Worm (Caenorhabditis elegans) whole organism, early embryonic: ENCODE data around the gene C05B5.2.
A peak's percentile ranks its signal among the peaks of the same experiment; 100 is the strongest.

ENCODE experiments used
- B0310.2 ChIP-seq: sonication (generic microtip); optimal IDR thresholded peaks from 2 replicates; lab custom pipeline; 2016; ENCODE audit warnings: mild to moderate bottlenecking, missing genetic modification characterization, missing compliant biosample characterization
- F13C5.2 ChIP-seq: sonication (generic microtip); optimal IDR thresholded peaks from 2 replicates; lab custom pipeline; 2017; ENCODE audit warnings: mild to moderate bottlenecking, missing genetic modification characterization, inconsistent platforms, missing compliant biosample characterization
- aly-1 ChIP-seq: sonication (generic microtip); optimal IDR thresholded peaks from 2 replicates; lab custom pipeline; 2016; ENCODE audit warnings: missing genetic modification characterization, missing compliant biosample characterization
- ama-1 ChIP-seq: fragments of 150-350 bp; optimal IDR thresholded peaks from 2 replicates; lab custom pipeline; 2014
- ceh-13 ChIP-seq: fragments of 200-800 bp; sonication (Bioruptor generic); optimal IDR thresholded peaks from 2 replicates; lab custom pipeline; 2018; ENCODE audit warnings: mild to moderate bottlenecking, missing genetic modification characterization, missing compliant biosample characterization
- ceh-36 ChIP-seq: sonication (generic microtip); optimal IDR thresholded peaks from 2 replicates; lab custom pipeline; 2016; ENCODE audit warnings: missing genetic modification characterization, inconsistent platforms, missing compliant biosample characterization
- ets-7 ChIP-seq: sonication (generic microtip); optimal IDR thresholded peaks from 2 replicates; lab custom pipeline; 2016; ENCODE audit warnings: missing genotype, missing genetic modification characterization, missing compliant biosample characterization
- flt-1 ChIP-seq: fragments of 200-800 bp; sonication (Bioruptor generic); IDR thresholded peaks from 2 replicates; pipeline ENCODE4 v1.3.6; 2022; ENCODE audit warnings: missing genetic modification characterization, missing compliant biosample characterization
- hmbx-1 ChIP-seq: sonication (generic microtip); optimal IDR thresholded peaks from 2 replicates; lab custom pipeline; 2016; ENCODE audit warnings: mild to moderate bottlenecking, missing genetic modification characterization, missing compliant biosample characterization
- hmg-4 ChIP-seq: fragments of 200-800 bp; sonication (Bioruptor generic); optimal IDR thresholded peaks from 2 replicates; lab custom pipeline; 2018; ENCODE audit warnings: mild to moderate bottlenecking, missing genetic modification characterization, missing compliant biosample characterization
- hnd-1 ChIP-seq: sonication (generic microtip); optimal IDR thresholded peaks from 2 replicates; lab custom pipeline; 2016; ENCODE audit warnings: missing genetic modification characterization, missing compliant biosample characterization
- pes-1 ChIP-seq: fragments of 200-800 bp; sonication (Bioruptor generic); IDR thresholded peaks from 2 replicates; pipeline ENCODE4 v1.3.6; 2022; ENCODE audit warnings: missing genetic modification reagents, missing genetic modification characterization, missing compliant biosample characterization
- scrt-1 ChIP-seq: fragments of 200-800 bp; sonication (Bioruptor generic); IDR thresholded peaks from 2 replicates; pipeline ENCODE4 v1.3.6; 2022; ENCODE audit warnings: missing genetic modification characterization, missing compliant biosample characterization
- sea-1 ChIP-seq: fragments of 200-800 bp; sonication (Bioruptor generic); conservative IDR thresholded peaks from 2 replicates; pipeline ENCODE4 v1.3.6; 2022; ENCODE audit warnings: missing genetic modification characterization, missing compliant biosample characterization
- tbx-11 ChIP-seq: fragments of 200-800 bp; sonication (Bioruptor generic); IDR thresholded peaks from 2 replicates; pipeline ENCODE4 v1.3.6; 2022; ENCODE audit warnings: missing genetic modification characterization, missing compliant biosample characterization
- tbx-37 ChIP-seq: fragments of 200-800 bp; sonication (Bioruptor generic); conservative IDR thresholded peaks from 2 replicates; pipeline ENCODE4 v1.3.6; 2022; ENCODE audit warnings: missing genetic modification reagents, missing genetic modification characterization, missing compliant biosample characterization
- tra-4 ChIP-seq: sonication (generic microtip); optimal IDR thresholded peaks from 2 replicates; lab custom pipeline; 2017; ENCODE audit warnings: missing genetic modification characterization, missing compliant biosample characterization

The C05B5.2 gene

ce11 chrIII:10027947-10028346 is 27.6 kb upstream of the C05B5.2 start, which contains the start of gene ins-23:
Gene ins-23 (plus strand): TSS chrIII:10028247.
- no peak for TF ChIP-seq hnd-1

- TF ChIP-seq ceh-36 (tag; lab: Kevin White, UChicago) (no peak), F13C5.2 (tag; lab: Kevin White, UChicago) (no peak), ama-1 (no peak), scrt-1 (GFP tag; lab: Robert Waterston, UW) (no peak), ceh-13 (GFP tag; lab: Kevin White, UChicago) (no peak), B0310.2 (tag; lab: Kevin White, UChicago) (no peak)
These were observed 25.7 kb upstream of the C05B5.2 start, which contains the start of gene ins-22 for ce11 chrIII:10025989-10026388. Gene ins-22 (plus strand): TSS chrIII:10026289.

ce11 chrIII:10023452-10023851 is 23.1 kb upstream of the C05B5.2 start, which contains the start of gene ins-21:
Gene ins-21 (plus strand): TSS chrIII:10023752.
- TF ChIP-seq sea-1 (GFP tag; lab: Robert Waterston, UW) (no peak), flt-1 (GFP tag; lab: Robert Waterston, UW) (no peak), tra-4 (tag; lab: Kevin White, UChicago) (no peak), pes-1 (GFP tag; lab: Robert Waterston, UW) (no peak), hnd-1 (no peak), ama-1 (no peak), tbx-37 (GFP tag; lab: Robert Waterston, UW) (no peak), ceh-36 (tag; lab: Kevin White, UChicago) (no peak), hmbx-1 (tag; lab: Kevin White, UChicago) (no peak), F13C5.2 (tag; lab: Kevin White, UChicago) (no peak), tbx-11 (no peak), aly-1 (no peak), ceh-13 (GFP tag; lab: Kevin White, UChicago) (no peak), scrt-1 (GFP tag; lab: Robert Waterston, UW) (no peak)

- TF ChIP-seq tra-4 (tag; lab: Kevin White, UChicago) = no peak
These were observed 17.7 kb upstream of the C05B5.2 start for ce11 chrIII:10018007-10018406.

ce11 chrIII:10016413-10017051 is 16.2 kb upstream of the C05B5.2 start, which contains the start of gene rgs-1:
Gene rgs-1 (minus strand): TSS chrIII:10016558.
- TF ChIP-seq F13C5.2 (tag; lab: Kevin White, UChicago) = peak; percentile 17
- no peak for TF ChIP-seq pes-1 (GFP tag; lab: Robert Waterston, UW)

ce11 chrIII:10012136-10012535 is 11.8 kb upstream of the C05B5.2 start, which contains the start of gene C05B5.16:
Gene C05B5.16 (plus strand): TSS chrIII:10012436.
- TF ChIP-seq ets-7 (tag; lab: Kevin White, UChicago) (no peak), flt-1 (GFP tag; lab: Robert Waterston, UW) (no peak), hnd-1 (no peak), F13C5.2 (tag; lab: Kevin White, UChicago) (no peak), scrt-1 (GFP tag; lab: Robert Waterston, UW) (no peak), ceh-36 (tag; lab: Kevin White, UChicago) (no peak), aly-1 (no peak), hmg-4 (GFP tag; lab: Kevin White, UChicago) (no peak), B0310.2 (tag; lab: Kevin White, UChicago) (no peak), pes-1 (GFP tag; lab: Robert Waterston, UW) (no peak), tbx-11 (no peak), hmbx-1 (tag; lab: Kevin White, UChicago) (no peak), tbx-37 (GFP tag; lab: Robert Waterston, UW) (no peak), ama-1 (no peak), sea-1 (GFP tag; lab: Robert Waterston, UW) (no peak)

- TF ChIP-seq ets-7 (tag; lab: Kevin White, UChicago) = no peak
These were observed 9.8 kb upstream of the C05B5.2 start, which contains the start of gene fbxa-155 for ce11 chrIII:10010117-10010516. Gene fbxa-155 (minus strand): TSS chrIII:10010217.

- TF ChIP-seq hnd-1 (no peak), tbx-37 (GFP tag; lab: Robert Waterston, UW) (no peak), sea-1 (GFP tag; lab: Robert Waterston, UW) (no peak), B0310.2 (tag; lab: Kevin White, UChicago) (no peak), tra-4 (tag; lab: Kevin White, UChicago) (no peak), ets-7 (tag; lab: Kevin White, UChicago) (no peak), tbx-11 (no peak), F13C5.2 (tag; lab: Kevin White, UChicago) (no peak), flt-1 (GFP tag; lab: Robert Waterston, UW) (no peak), aly-1 (no peak), scrt-1 (GFP tag; lab: Robert Waterston, UW) (no peak), ama-1 (no peak), ceh-13 (GFP tag; lab: Kevin White, UChicago) (no peak), hmg-4 (GFP tag; lab: Kevin White, UChicago) (no peak), hmbx-1 (tag; lab: Kevin White, UChicago) (no peak), pes-1 (GFP tag; lab: Robert Waterston, UW) (no peak), ceh-36 (tag; lab: Kevin White, UChicago) (no peak)
These were observed 6.5 kb upstream of the C05B5.2 start, which contains the start of gene C05B5.8 for ce11 chrIII:10006734-10007348. Gene C05B5.8 (minus strand): TSS chrIII:10006784.
